Fruit fly (Drosophila melanogaster) whole organism, embryonic: Measurements from ENCODE around the gene Fie.
A peak's percentile ranks its signal among the peaks of the same experiment; 100 is the strongest.

Experiments used
- Aef1 ChIP-seq: fragments of 200-800 bp; sonication (Bioruptor generic); IDR thresholded peaks from 3 replicates; pipeline ENCODE4 v1.3.6; 2022; ENCODE audit warnings: missing biosample characterization, missing genetic modification characterization
- Atf3 ChIP-seq: fragments of 200-800 bp; sonication (Bioruptor generic); optimal IDR thresholded peaks from 3 replicates; lab custom pipeline; 2016; ENCODE audit warnings: missing biosample characterization, missing genetic modification characterization
- Bteb2 ChIP-seq: fragments of 200-800 bp; sonication (Bioruptor generic); optimal IDR thresholded peaks from 2 replicates; lab custom pipeline; 2016; ENCODE audit warnings: missing biosample characterization, missing genetic modification characterization
- CG12391 ChIP-seq: fragments of 200-800 bp; sonication (Bioruptor generic); optimal IDR thresholded peaks from 3 replicates; lab custom pipeline; 2018; ENCODE audit warnings: missing biosample characterization, mild to moderate bottlenecking, missing genetic modification characterization, moderate library complexity
- CG12769 ChIP-seq: fragments of 200-800 bp; sonication (Bioruptor generic); optimal IDR thresholded peaks from 2 replicates; lab custom pipeline; 2019; ENCODE audit warnings: missing biosample characterization, mild to moderate bottlenecking, missing genetic modification characterization, moderate library complexity
- CG12942 ChIP-seq: fragments of 200-800 bp; sonication (Bioruptor generic); optimal IDR thresholded peaks from 3 replicates; lab custom pipeline; 2016; ENCODE audit warnings: missing biosample characterization, missing genetic modification characterization
- CG1603 ChIP-seq: fragments of 200-800 bp; sonication (Bioruptor generic); optimal IDR thresholded peaks from 2 replicates; lab custom pipeline; 2019; ENCODE audit warnings: missing biosample characterization, mild to moderate bottlenecking, missing genetic modification characterization, moderate library complexity
- CG17385 ChIP-seq: fragments of 200-800 bp; sonication (Bioruptor generic); optimal IDR thresholded peaks from 3 replicates; lab custom pipeline; 2018; ENCODE audit warnings: missing biosample characterization, mild to moderate bottlenecking, missing genetic modification characterization
- CG17568 ChIP-seq: fragments of 200-800 bp; sonication (Bioruptor generic); optimal IDR thresholded peaks from 2 replicates; lab custom pipeline; 2018; ENCODE audit warnings: missing biosample characterization, mild to moderate bottlenecking, missing genetic modification characterization, moderate library complexity
- CG18262 ChIP-seq: fragments of 200-800 bp; optimal IDR thresholded peaks from 3 replicates; lab custom pipeline; 2019; ENCODE audit warnings: missing biosample characterization, mild to moderate bottlenecking, missing genetic modification characterization, moderate library complexity
- CG18599 ChIP-seq: fragments of 200-800 bp; sonication (Bioruptor generic); optimal IDR thresholded peaks from 3 replicates; lab custom pipeline; 2017; ENCODE audit warnings: missing biosample characterization, missing genetic modification characterization, mild to moderate bottlenecking, moderate library complexity, missing genetic modification reagents
- CG2120 ChIP-seq: fragments of 200-800 bp; sonication (Bioruptor generic); optimal IDR thresholded peaks from 3 replicates; lab custom pipeline; 2016; ENCODE audit warnings: missing biosample characterization, missing genetic modification characterization
- CG31224 ChIP-seq: fragments of 200-800 bp; sonication (Bioruptor generic); IDR thresholded peaks from 2 replicates; pipeline ENCODE4 v1.3.6; 2022; ENCODE audit warnings: missing biosample characterization, missing genetic modification characterization
- CG3995 ChIP-seq: fragments of 200-800 bp; sonication (Bioruptor generic); optimal IDR thresholded peaks from 3 replicates; lab custom pipeline; 2016; ENCODE audit warnings: missing biosample characterization, missing genetic modification characterization
- CG42726 ChIP-seq: fragments of 200-800 bp; sonication (Bioruptor generic); IDR thresholded peaks from 2 replicates; pipeline ENCODE4 v1.3.6; 2022; ENCODE audit warnings: missing biosample characterization, missing genetic modification characterization; ENCODE audit not compliant: partially characterized antibody
- CG4328 ChIP-seq: fragments of 200-800 bp; sonication (Bioruptor generic); optimal IDR thresholded peaks from 3 replicates; lab custom pipeline; 2017; ENCODE audit warnings: missing biosample characterization, missing genetic modification reagents, missing genetic modification characterization
- CG7271 ChIP-seq: fragments of 200-800 bp; sonication (Bioruptor generic); optimal IDR thresholded peaks from 2 replicates; lab custom pipeline; 2018; ENCODE audit warnings: missing biosample characterization, mild to moderate bottlenecking, missing genetic modification characterization, moderate library complexity
- CHES-1-like ChIP-seq: fragments of 200-800 bp; sonication (Bioruptor generic); optimal IDR thresholded peaks from 2 replicates; lab custom pipeline; 2016; ENCODE audit warnings: missing biosample characterization, missing genetic modification characterization
- Camta ChIP-seq: fragments of 200-800 bp; sonication (Bioruptor generic); optimal IDR thresholded peaks from 2 replicates; lab custom pipeline; 2016; ENCODE audit warnings: missing biosample characterization, missing genetic modification characterization
- Deaf1 ChIP-seq: fragments of 200-800 bp; optimal IDR thresholded peaks from 3 replicates; lab custom pipeline; 2019; ENCODE audit warnings: missing biosample characterization, mild to moderate bottlenecking, missing genetic modification characterization, moderate library complexity
- H2.0 ChIP-seq: fragments of 200-800 bp; sonication (Bioruptor generic); IDR thresholded peaks from 2 replicates; pipeline ENCODE4 v1.3.6; 2022; ENCODE audit warnings: missing biosample characterization, missing genetic modification characterization
- HLH54F ChIP-seq: fragments of 200-800 bp; sonication (Bioruptor generic); optimal IDR thresholded peaks from 3 replicates; lab custom pipeline; 2016; ENCODE audit warnings: missing biosample characterization, missing genetic modification characterization
- Hr51 ChIP-seq, 2 experiments: fragments of 200-800 bp; sonication (Bioruptor generic); optimal IDR thresholded peaks; 2 replicates in 1 of 2; 3 replicates in 1 of 2; lab custom pipeline; 2016 to 2018; ENCODE audit warnings: missing biosample characterization in 2 of 2, missing genetic modification characterization in 2 of 2, mild to moderate bottlenecking in 1 of 2, moderate library complexity in 1 of 2
- NK7.1 ChIP-seq: fragments of 200-800 bp; sonication (Bioruptor generic); optimal IDR thresholded peaks from 3 replicates; lab custom pipeline; 2016; ENCODE audit warnings: missing biosample characterization, missing genetic modification characterization
- Pdp1 ChIP-seq, 2 experiments: fragments of 200-800 bp; sonication (Bioruptor generic); optimal IDR thresholded peaks; 3 replicates each; lab custom pipeline; 2016; ENCODE audit warnings: missing biosample characterization in 2 of 2, missing genetic modification characterization in 2 of 2, mild to moderate bottlenecking in 1 of 2, moderate library complexity in 1 of 2
- Rfx ChIP-seq: fragments of 200-800 bp; sonication (Bioruptor generic); IDR thresholded peaks from 2 replicates; pipeline ENCODE4 v1.3.6; 2022; ENCODE audit warnings: missing biosample characterization, missing genetic modification characterization
- Usf ChIP-seq: fragments of 200-800 bp; sonication (Bioruptor generic); optimal IDR thresholded peaks from 2 replicates; lab custom pipeline; 2017; ENCODE audit warnings: missing genotype, missing biosample characterization, missing genetic modification characterization
- Xrp1 ChIP-seq: fragments of 200-800 bp; sonication (Bioruptor generic); IDR thresholded peaks from 2 replicates; pipeline ENCODE4 v1.3.6; 2022; ENCODE audit warnings: missing biosample characterization, missing genetic modification characterization
- cad ChIP-seq: fragments of >200 bp; optimal IDR thresholded peaks from 2 replicates; lab custom pipeline; 2017; ENCODE audit warnings: missing biosample characterization, missing genetic modification characterization
- chn ChIP-seq: fragments of 200-800 bp; sonication (Bioruptor generic); optimal IDR thresholded peaks from 2 replicates; lab custom pipeline; 2016; ENCODE audit warnings: missing biosample characterization, missing genetic modification characterization
- emc ChIP-seq: fragments of 200-800 bp; sonication (Bioruptor generic); optimal IDR thresholded peaks from 2 replicates; lab custom pipeline; 2016; ENCODE audit warnings: missing biosample characterization, missing genetic modification characterization
- gcm ChIP-seq: fragments of 200-800 bp; sonication (Bioruptor generic); optimal IDR thresholded peaks from 2 replicates; lab custom pipeline; 2019; ENCODE audit warnings: missing biosample characterization, mild to moderate bottlenecking, missing genetic modification characterization, moderate library complexity
- grau ChIP-seq: fragments of 200-800 bp; optimal IDR thresholded peaks from 3 replicates; lab custom pipeline; 2019; ENCODE audit warnings: missing biosample characterization, mild to moderate bottlenecking, missing genetic modification characterization, moderate library complexity
- jing ChIP-seq: fragments of 200-800 bp; sonication (Bioruptor generic); optimal IDR thresholded peaks from 2 replicates; lab custom pipeline; 2018; ENCODE audit warnings: missing biosample characterization, mild to moderate bottlenecking, missing genetic modification characterization
- klu ChIP-seq: fragments of 200-800 bp; sonication (Bioruptor generic); IDR thresholded peaks from 2 replicates; pipeline ENCODE4 v1.3.6; 2022; ENCODE audit warnings: missing biosample characterization, missing genetic modification characterization
- mam ChIP-seq: fragments of 200-800 bp; sonication (Bioruptor generic); optimal IDR thresholded peaks from 3 replicates; lab custom pipeline; 2016; ENCODE audit warnings: missing biosample characterization, missing genetic modification characterization
- odd ChIP-seq: fragments of 200-800 bp; sonication (Bioruptor generic); optimal IDR thresholded peaks from 2 replicates; lab custom pipeline; 2017; ENCODE audit warnings: missing biosample characterization, mild to moderate bottlenecking, missing genetic modification characterization
- org-1 ChIP-seq: fragments of 200-800 bp; sonication (Bioruptor generic); optimal IDR thresholded peaks from 2 replicates; lab custom pipeline; 2017; ENCODE audit warnings: missing biosample characterization, missing genetic modification characterization
- pan ChIP-seq, 4 experiments: fragments of >200 bp in 3 of 4; fragments of 200-800 bp in 1 of 4; sonication (Bioruptor generic) in 1 of 4; optimal IDR thresholded peaks in 3 of 4; IDR thresholded peaks in 1 of 4; 2 replicates each; pipeline versions ENCODE4 v1.3.6 to Lab custom; 2017 to 2022; ENCODE audit warnings: missing biosample characterization in 2 of 4, missing genetic modification characterization in 2 of 4, mixed read lengths in 1 of 4
- pfk ChIP-seq: fragments of 200-800 bp; sonication (Bioruptor generic); optimal IDR thresholded peaks from 2 replicates; lab custom pipeline; 2018; ENCODE audit warnings: missing biosample characterization, mild to moderate bottlenecking, missing genetic modification characterization, moderate library complexity
- pnt ChIP-seq: fragments of 200-800 bp; sonication (Bioruptor generic); optimal IDR thresholded peaks from 3 replicates; lab custom pipeline; 2016; ENCODE audit warnings: missing biosample characterization, missing genetic modification characterization
- psq ChIP-seq: fragments of 200-800 bp; sonication (Bioruptor generic); optimal IDR thresholded peaks from 2 replicates; lab custom pipeline; 2017; ENCODE audit warnings: missing biosample characterization, missing genetic modification characterization
- ranshi ChIP-seq: fragments of 200-800 bp; sonication (Bioruptor generic); IDR thresholded peaks from 2 replicates; pipeline ENCODE4 v1.3.6; 2022; ENCODE audit warnings: missing biosample characterization, missing genetic modification characterization
- seq ChIP-seq: fragments of 200-800 bp; sonication (Bioruptor generic); IDR thresholded peaks from 2 replicates; pipeline ENCODE4 v1.3.6; 2022; ENCODE audit warnings: missing biosample characterization, missing genetic modification characterization
- shn ChIP-seq: fragments of 200-800 bp; sonication (Bioruptor generic); optimal IDR thresholded peaks from 3 replicates; lab custom pipeline; 2016; ENCODE audit warnings: missing biosample characterization, missing genetic modification characterization
- slbo ChIP-seq: fragments of 200-800 bp; sonication (Bioruptor generic); IDR thresholded peaks from 2 replicates; pipeline ENCODE4 v1.3.6; 2022; ENCODE audit warnings: missing biosample characterization, missing genetic modification characterization
- sr ChIP-seq: fragments of 200-800 bp; sonication (Bioruptor generic); IDR thresholded peaks from 3 replicates; pipeline ENCODE4 v1.3.6; 2022; ENCODE audit warnings: missing biosample characterization, missing genetic modification characterization
- unc-4 ChIP-seq: fragments of 200-800 bp; sonication (Bioruptor generic); IDR thresholded peaks from 2 replicates; pipeline ENCODE4 v1.3.6; 2022; ENCODE audit warnings: missing biosample characterization, missing genetic modification characterization; ENCODE audit not compliant: partially characterized antibody
- zfh2 ChIP-seq: fragments of 200-800 bp; sonication (Bioruptor generic); optimal IDR thresholded peaks from 2 replicates; lab custom pipeline; 2016; ENCODE audit warnings: missing biosample characterization, missing genetic modification characterization

Gene Fie

dm6 chr3L:3935567-3936207 is 43.3 kb downstream of the Fie start, which contains the start of gene Eip63F-1 (continued):
- no peak for TF ChIP-seq pan (optimal IDR thresholded peaks at IDR 0.05; lab: Kevin White, UChicago)
- peak in 1 of 2 experiments; percentile 60 for TF ChIP-seq pan (GFP tag; optimal IDR thresholded peaks at IDR 0.05 in 1 of 2, IDR thresholded peaks at IDR 0.05 in 1 of 2)
- TF ChIP-seq H2.0 (GFP tag; lab: Robert Waterston, UW), result peak; percentile 51; the same call in 1 of the 2 replicates
- TF ChIP-seq cad (GFP tag; lab: Kevin White, UChicago), result no peak
- TF ChIP-seq org-1 (GFP tag; lab: Kevin White, UChicago), result peak; percentile 55
- peak; percentile 73 for TF ChIP-seq CG17385
- no peak for TF ChIP-seq CG17568 (GFP tag; lab: Kevin White, UChicago)
- peak; percentile 71 for TF ChIP-seq slbo (GFP tag; lab: Robert Waterston, UW)
- no peak for TF ChIP-seq CG7271
- TF ChIP-seq chn (GFP tag; lab: Kevin White, UChicago), result no peak
- TF ChIP-seq Hr51 (GFP tag; optimal IDR thresholded peaks at IDR 0.05; lab: Kevin White, UChicago), result peak in 1 of 2 experiments; percentile 85
- TF ChIP-seq klu (GFP tag; lab: Robert Waterston, UW), result peak; percentile 39; the same call in 1 of the 2 replicates
- no peak for TF ChIP-seq mam (GFP tag; lab: Kevin White, UChicago)
- no peak for TF ChIP-seq NK7.1 (GFP tag; lab: Kevin White, UChicago)
- no peak for TF ChIP-seq CG42726 (GFP tag; lab: Robert Waterston, UW)
- TF ChIP-seq Bteb2 (GFP tag; lab: Kevin White, UChicago), result peak; percentile 31
- peak; percentile 19; the same call in 1 of the 2 replicates for TF ChIP-seq Xrp1 (GFP tag; lab: Robert Waterston, UW)
- TF ChIP-seq Usf (GFP tag; lab: Kevin White, UChicago), result peak; percentile 45
- TF ChIP-seq CG4328 (GFP tag; lab: Kevin White, UChicago), result peak; percentile 15
- peak; percentile 42 for TF ChIP-seq CG12942 (GFP tag; lab: Kevin White, UChicago)
- TF ChIP-seq CHES-1-like (GFP tag; lab: Kevin White, UChicago), result peak; percentile 9
- no peak for TF ChIP-seq pnt (GFP tag; lab: Kevin White, UChicago)
- peak; percentile 44 for TF ChIP-seq gcm (GFP tag; lab: Kevin White, UChicago)
- peak; percentile 51 for TF ChIP-seq odd
- TF ChIP-seq grau (tag; lab: Kevin White, UChicago), result peak; percentile 79
- no peak for TF ChIP-seq Atf3 (GFP tag; lab: Kevin White, UChicago)
- TF ChIP-seq emc, result no peak
- TF ChIP-seq ranshi, result peak; percentile 66
- peak; percentile 77 for TF ChIP-seq CG12391 (tag; lab: Kevin White, UChicago)
- TF ChIP-seq Deaf1 (tag; lab: Kevin White, UChicago), result peak; percentile 51
- TF ChIP-seq psq (GFP tag; lab: Kevin White, UChicago), result peak; percentile 13
- no peak for TF ChIP-seq pfk
- TF ChIP-seq jing (GFP tag; lab: Kevin White, UChicago), result peak; percentile 28
- TF ChIP-seq shn (GFP tag; lab: Kevin White, UChicago), result no peak
- peak; percentile 0 for TF ChIP-seq zfh2
- peak; percentile 58 for TF ChIP-seq CG2120 (GFP tag; lab: Kevin White, UChicago)
- TF ChIP-seq CG3995 (GFP tag; lab: Kevin White, UChicago), result peak; percentile 14
- peak; percentile 38; the same call in 1 of the 3 replicates for TF ChIP-seq Aef1 (GFP tag; lab: Robert Waterston, UW)
- TF ChIP-seq CG31224 (GFP tag; lab: Robert Waterston, UW), result no peak
- TF ChIP-seq CG1603 (tag; lab: Kevin White, UChicago), result peak; percentile 59
- peak; percentile 76 for TF ChIP-seq sr (GFP tag; lab: Robert Waterston, UW)
- peak; percentile 19; the same call in 1 of the 2 replicates for TF ChIP-seq seq
- TF ChIP-seq Rfx (GFP tag; lab: Robert Waterston, UW), result peak; percentile 68
- TF ChIP-seq CG12769 (tag; lab: Kevin White, UChicago), result peak; percentile 48
- no peak for TF ChIP-seq unc-4 (GFP tag; lab: Robert Waterston, UW)
- TF ChIP-seq CG18262 (tag; lab: Kevin White, UChicago), result peak; percentile 69
- TF ChIP-seq Camta (GFP tag; lab: Kevin White, UChicago), result no peak
- peak; percentile 74 for TF ChIP-seq CG18599
- peak in 1 of 2 experiments; percentile 14 for TF ChIP-seq Pdp1 (GFP tag; optimal IDR thresholded peaks at IDR 0.05; lab: Kevin White, UChicago)
- TF ChIP-seq HLH54F (GFP tag; lab: Kevin White, UChicago), result peak; percentile 18
